Worm (Caenorhabditis elegans) whole organism, L2 larva: ENCODE measurements around the gene clec-257.

Source experiments
- ama-1 ChIP-seq: fragments of 150-350 bp; optimal IDR thresholded peaks from 2 replicates; lab custom pipeline; 2018; ENCODE audit warnings: inconsistent platforms
- egl-27 ChIP-seq: sonication (generic microtip); optimal IDR thresholded peaks from 3 replicates; lab custom pipeline; 2017; ENCODE audit warnings: missing biosample characterization, missing genetic modification reagents, missing genetic modification characterization
- lsy-2 ChIP-seq, 2 experiments: fragments of 150-350 bp in 1 of 2; sonication (generic microtip) in 1 of 2; optimal IDR thresholded peaks; 2 replicates each; lab custom pipeline; 2014 to 2017; ENCODE audit warnings: missing biosample characterization in 2 of 2, missing genetic modification characterization in 2 of 2
- mbf-1 ChIP-seq: sonication (generic microtip); optimal IDR thresholded peaks from 2 replicates; lab custom pipeline; 2017; ENCODE audit warnings: missing biosample characterization, missing genetic modification characterization
- nhr-21 ChIP-seq: fragments of 150-350 bp; optimal IDR thresholded peaks from 2 replicates; lab custom pipeline; 2014; ENCODE audit warnings: missing biosample characterization, missing genetic modification characterization
- nhr-237 ChIP-seq: fragments of 150-350 bp; optimal IDR thresholded peaks from 2 replicates; lab custom pipeline; 2014; ENCODE audit warnings: missing biosample characterization, missing genetic modification characterization
- skn-1 ChIP-seq: sonication (generic microtip); optimal IDR thresholded peaks from 2 replicates; lab custom pipeline; 2017; ENCODE audit warnings: missing biosample characterization, missing genetic modification characterization

DNA sequence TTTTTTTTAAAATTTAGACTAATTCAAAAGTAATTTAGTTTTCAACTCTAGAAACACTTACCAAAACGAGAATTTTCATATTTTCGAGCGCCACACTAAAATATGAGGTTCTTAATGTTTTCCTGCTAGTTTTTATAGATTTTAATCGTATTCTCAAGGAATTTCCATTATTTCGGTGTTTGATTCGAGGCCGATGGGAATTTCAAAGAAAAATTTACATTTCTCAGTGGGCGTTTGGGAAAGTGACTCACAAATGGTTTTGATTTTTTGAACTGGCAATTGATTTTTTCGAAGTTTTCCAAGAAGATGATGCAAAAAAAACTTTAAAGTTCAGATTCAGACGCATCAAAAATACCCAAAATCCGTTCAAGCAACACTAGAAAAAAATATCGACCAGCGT, 29.2 kb downstream of the clec-257 start, which contains the start of gene C54E10.11:
- no peak for TF ChIP-seq skn-1 (tag; lab: Kevin White, UChicago)
- no peak for TF ChIP-seq nhr-237 (tag; lab: Kevin White, UChicago)
- no peak for TF ChIP-seq lsy-2 (tag; optimal IDR thresholded peaks at IDR 0.05; lab: Kevin White, UChicago)
- TF ChIP-seq mbf-1 (tag; lab: Kevin White, UChicago), result no peak
- TF ChIP-seq nhr-21 (tag; lab: Kevin White, UChicago), result no peak
- no peak for TF ChIP-seq ama-1 (lab: Kevin White, UChicago)
- no peak for TF ChIP-seq egl-27 (tag; lab: Kevin White, UChicago)
